Worm (Caenorhabditis elegans): ENCODE measurements around the gene such-1.

DNA sequence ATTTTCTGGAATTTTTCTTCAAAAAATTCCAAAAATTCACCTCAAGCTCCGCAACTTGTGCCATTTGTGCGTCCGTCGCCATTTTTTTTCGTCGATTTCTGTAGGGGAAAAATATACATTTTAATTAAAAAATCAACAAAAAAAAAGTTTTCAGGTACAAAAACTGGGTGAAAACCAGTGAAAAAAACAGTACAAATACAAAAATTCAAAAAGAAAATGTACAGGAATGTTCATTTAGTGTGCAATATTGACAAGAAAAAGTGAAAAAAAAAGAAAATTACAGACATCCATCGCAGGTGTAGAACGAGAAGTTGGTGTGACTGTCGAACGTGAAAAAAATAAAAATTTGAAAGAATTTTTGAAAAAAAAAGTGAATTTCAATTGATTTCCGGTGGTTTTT, 20.8 kb downstream of the such-1 start, which contains the start of gene tin-10:
- TF ChIP-seq F13C5.2 (tag; optimal IDR thresholded peaks at IDR 0.05), result no peak
- no peak for TF ChIP-seq tbx-11 (GFP tag; IDR thresholded peaks at IDR 0.05)
- no peak for TF ChIP-seq tra-4 (tag; optimal IDR thresholded peaks at IDR 0.05)
- no peak for TF ChIP-seq ceh-36 (tag; optimal IDR thresholded peaks at IDR 0.05)
- TF ChIP-seq flt-1 (GFP tag; IDR thresholded peaks at IDR 0.05), result no peak
- TF ChIP-seq tbx-37 (GFP tag; conservative IDR thresholded peaks at IDR 0.05), result no peak
- TF ChIP-seq ets-7 (tag; optimal IDR thresholded peaks at IDR 0.05), result no peak
- no peak for TF ChIP-seq ama-1 (optimal IDR thresholded peaks at IDR 0.05)
- TF ChIP-seq hmg-4 (GFP tag; optimal IDR thresholded peaks at IDR 0.05), result no peak
- no peak for TF ChIP-seq ceh-13 (GFP tag; optimal IDR thresholded peaks at IDR 0.05)
- no peak for TF ChIP-seq B0310.2 (tag; optimal IDR thresholded peaks at IDR 0.05)
